Fruit fly (Drosophila melanogaster) Kc167 (cell line): ENCODE measurements around the gene Cpr67Fb.

Experiments
- Myc ChIP-seq: fragments of >200 bp; optimal IDR thresholded peaks from 2 replicates; lab custom pipeline; 2017; ENCODE audit warnings: missing external identifiers
- Sin3A ChIP-seq: fragments of >200 bp; optimal IDR thresholded peaks from 2 replicates; lab custom pipeline; 2018; ENCODE audit warnings: missing external identifiers
- h ChIP-seq: fragments of >200 bp; optimal IDR thresholded peaks from 3 replicates; lab custom pipeline; 2018; ENCODE audit warnings: missing external identifiers
- insv ChIP-seq: fragments of >200 bp; optimal IDR thresholded peaks from 3 replicates; lab custom pipeline; 2018; ENCODE audit warnings: missing external identifiers
- psq ChIP-seq: fragments of >200 bp; optimal IDR thresholded peaks from 2 replicates; lab custom pipeline; 2017; ENCODE audit warnings: missing external identifiers
- ttk ChIP-seq: sonication (Bioruptor generic); optimal IDR thresholded peaks from 2 replicates; lab custom pipeline; 2017; ENCODE audit warnings: missing external identifiers

DNA sequence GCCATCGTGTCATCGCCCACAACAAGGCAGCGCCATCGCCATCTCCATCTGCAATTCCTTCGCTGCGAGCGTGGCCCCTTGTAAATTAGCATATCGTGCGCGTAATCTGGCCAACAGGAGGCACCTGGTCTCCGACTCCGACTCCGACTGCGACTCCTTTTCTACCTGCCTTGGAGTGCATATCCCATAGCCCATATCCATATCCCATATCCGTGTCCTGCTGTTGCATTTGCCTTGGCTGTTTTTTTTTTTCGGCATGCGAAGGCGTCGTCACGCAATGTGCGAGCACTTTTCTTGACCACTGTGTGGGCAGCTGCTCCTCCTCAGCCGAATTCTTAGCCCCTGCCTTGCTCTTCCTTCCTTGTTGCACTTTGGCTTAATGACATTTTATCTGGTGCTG lies 24.5 kb downstream of the Cpr67Fb start:
- TF ChIP-seq ttk (no peak), psq (lab: Kevin White, UChicago) (no peak), Myc (lab: Kevin White, UChicago) (no peak), h (no peak), insv (lab: Kevin White, UChicago) (no peak), Sin3A (lab: Kevin White, UChicago) (no peak)
